Comparison of ENCODE assay signal across 2 fruit fly cellular contexts in the genomic region with DNA sequence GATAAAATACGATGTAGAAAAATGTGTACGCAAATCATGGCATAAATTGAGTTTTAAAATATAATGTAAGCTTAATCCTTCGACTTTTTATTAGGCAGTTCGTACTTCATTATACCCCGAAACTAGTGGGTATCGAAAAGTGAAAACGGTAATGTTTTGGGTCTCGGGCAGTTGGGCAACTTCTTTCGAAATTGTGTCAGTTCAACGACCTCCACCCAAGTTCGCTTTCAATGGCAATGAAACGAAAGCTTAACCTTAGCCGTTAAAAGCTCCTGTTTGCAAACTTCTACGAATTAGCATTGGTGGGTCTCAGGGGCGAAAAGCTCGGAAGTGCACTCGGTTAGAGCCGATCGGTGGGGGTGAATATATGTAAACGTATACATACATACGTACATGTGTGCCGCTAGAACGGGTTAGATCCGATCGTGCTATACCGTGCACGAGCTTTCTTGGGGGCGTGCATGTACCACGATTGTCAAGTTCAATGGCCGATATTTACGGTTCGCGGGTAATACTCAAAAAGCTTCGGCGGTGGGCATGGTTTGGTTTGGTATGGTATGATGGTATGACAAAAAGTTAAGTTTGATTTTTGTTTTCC.
TF ChIP-seq lines count a peak whose summit lies in the region.

No protein-coding gene starts in this region.

TF ChIP-seq in whole organism, adult, 20 proteins besides CTCF, POLR2A, EP300 and RAD21 (continued from another document):
- peak; percentile 33 for TF ChIP-seq bab1 (GFP tag; optimal IDR thresholded peaks at IDR 0.05; lab: Kevin White, UChicago)
- peak; percentile 49 for TF ChIP-seq CG12768 (GFP tag; optimal IDR thresholded peaks at IDR 0.05; lab: Kevin White, UChicago)
- TF ChIP-seq ovo (GFP tag; optimal IDR thresholded peaks at IDR 0.05; lab: Kevin White, UChicago), result peak; percentile 70

TF ChIP-seq in whole organism, embryonic, 481 proteins besides CTCF, POLR2A, EP300 and RAD21 (continued from another document):
- TF ChIP-seq Scr (GFP tag; IDR thresholded peaks at IDR 0.05; lab: Robert Waterston, UW; ENCODE audit: partially characterized antibody) (peak; percentile 48; the same call in 1 of the 2 replicates), ttk (GFP tag; IDR thresholded peaks at IDR 0.05; lab: Robert Waterston, UW) (peak; percentile 32; the same call in 1 of the 2 replicates), Max (GFP tag; optimal IDR thresholded peaks at IDR 0.05; lab: Kevin White, UChicago) (no peak), CG14441 (GFP tag; IDR thresholded peaks at IDR 0.05; lab: Robert Waterston, UW) (0 out of 2 replicates have a peak, but pooled peaks have one; percentile 25), CG8388 (GFP tag; optimal IDR thresholded peaks at IDR 0.05; lab: Kevin White, UChicago) (no peak), CG16813 (GFP tag; IDR thresholded peaks at IDR 0.05; lab: Robert Waterston, UW; ENCODE audit: partially characterized antibody) (0 out of 3 replicates have a peak, but pooled peaks have one; percentile 43), bsh (GFP tag; optimal IDR thresholded peaks at IDR 0.05; lab: Kevin White, UChicago) (peak in 1 of 2 experiments; percentile 23), CG30403 (GFP tag; optimal IDR thresholded peaks at IDR 0.05; lab: Kevin White, UChicago) (peak; percentile 17), vvl (GFP tag; IDR thresholded peaks at IDR 0.05; lab: Robert Waterston, UW) (0 out of 2 replicates have a peak, but pooled peaks have one; percentile 21), slou (GFP tag; optimal IDR thresholded peaks at IDR 0.05; lab: Kevin White, UChicago) (no peak), hb (GFP tag; IDR thresholded peaks at IDR 0.05; lab: Robert Waterston, UW; ENCODE audit: partially characterized antibody) (no peak), CG8281 (tag; optimal IDR thresholded peaks at IDR 0.05; lab: Kevin White, UChicago) (no peak), vnd (GFP tag; IDR thresholded peaks at IDR 0.05; lab: Robert Waterston, UW; ENCODE audit: partially characterized antibody) (0 out of 3 replicates have a peak, but pooled peaks have one; percentile 33), chinmo (GFP tag; IDR thresholded peaks at IDR 0.05; lab: Robert Waterston, UW; ENCODE audit: partially characterized antibody) (peak; percentile 86; the same call in 3 of the 4 replicates), CG13287 (GFP tag; IDR thresholded peaks at IDR 0.05; lab: Robert Waterston, UW; ENCODE audit: partially characterized antibody) (peak; percentile 31; the same call in 1 of the 2 replicates), CG2199 (GFP tag; IDR thresholded peaks at IDR 0.05; lab: Robert Waterston, UW) (no peak), cg (GFP tag; optimal IDR thresholded peaks at IDR 0.05; lab: Kevin White, UChicago) (peak; percentile 45), Myb (GFP tag; optimal IDR thresholded peaks at IDR 0.05; lab: Kevin White, UChicago) (peak; percentile 47), MBD-R2 (GFP tag; IDR thresholded peaks at IDR 0.05; lab: Robert Waterston, UW) (peak; percentile 19; the same call in 1 of the 2 replicates), inv (GFP tag; IDR thresholded peaks at IDR 0.05; lab: Robert Waterston, UW; ENCODE audit: partially characterized antibody) (peak; percentile 41; the same call in 1 of the 2 replicates), amos (GFP tag; IDR thresholded peaks at IDR 0.05; lab: Robert Waterston, UW; ENCODE audit: partially characterized antibody) (peak; percentile 55; the same call in 1 of the 2 replicates), rib (GFP tag; IDR thresholded peaks at IDR 0.05; lab: Robert Waterston, UW) (peak; percentile 33; the same call in 1 of the 2 replicates), CG11695 (GFP tag; IDR thresholded peaks at IDR 0.05; lab: Robert Waterston, UW) (no peak), sr (GFP tag; IDR thresholded peaks at IDR 0.05; lab: Robert Waterston, UW) (no peak), CG3838 (GFP tag; optimal IDR thresholded peaks at IDR 0.05; lab: Kevin White, UChicago) (no peak), sob (GFP tag; IDR thresholded peaks at IDR 0.05; lab: Robert Waterston, UW) (peak; percentile 39; the same call in 1 of the 2 replicates), BEAF-32 (GFP tag; optimal IDR thresholded peaks at IDR 0.05; lab: Kevin White, UChicago) (peak; percentile 26), CG1024 (GFP tag; IDR thresholded peaks at IDR 0.05; lab: Robert Waterston, UW) (no peak), sens (GFP tag; lab: Kevin White, UChicago) (peak; percentile 46)
